Fruit fly (Drosophila melanogaster): ENCODE results near the gene PDZ-GEF.
A peak's percentile ranks its signal among the peaks of the same experiment; 100 is the strongest.

Gene PDZ-GEF

dm6 chr2L:6351809-6352182 lies 28.2 kb downstream of the PDZ-GEF start (continued):
- TF ChIP-seq gfzf (GFP tag; optimal IDR thresholded peaks at IDR 0.05) (no peak), nau (GFP tag; optimal IDR thresholded peaks at IDR 0.05) (peak; percentile 65), fd102C (GFP tag; optimal IDR thresholded peaks at IDR 0.05) (no peak), PHDP (tag; optimal IDR thresholded peaks at IDR 0.05) (peak; percentile 83), Side (GFP tag; optimal IDR thresholded peaks at IDR 0.05) (peak; percentile 54), Spps (tag; optimal IDR thresholded peaks at IDR 0.05) (peak; percentile 2), gcm (GFP tag; optimal IDR thresholded peaks at IDR 0.05) (peak; percentile 17), CG34376 (GFP tag; optimal IDR thresholded peaks at IDR 0.05) (peak; percentile 97), CG1529 (GFP tag; optimal IDR thresholded peaks at IDR 0.05) (peak; percentile 21), gsb-n (tag; optimal IDR thresholded peaks at IDR 0.05) (peak; percentile 23), CG16779 (GFP tag; IDR thresholded peaks at IDR 0.05) (peak; percentile 55; the same call in 1 of the 2 replicates), pzg (GFP tag; optimal IDR thresholded peaks at IDR 0.05) (no peak), disco-r (GFP tag; optimal IDR thresholded peaks at IDR 0.05) (peak; percentile 68), CG9727 (GFP tag; optimal IDR thresholded peaks at IDR 0.05) (peak; percentile 72), Xbp1 (GFP tag; optimal IDR thresholded peaks at IDR 0.05) (peak; percentile 72), CG11398 (GFP tag; optimal IDR thresholded peaks at IDR 0.05) (no peak), grn (GFP tag; optimal IDR thresholded peaks at IDR 0.05) (peak; percentile 89), chinmo (GFP tag; IDR thresholded peaks at IDR 0.05; ENCODE audit: partially characterized antibody) (no peak), nerfin-1 (tag; optimal IDR thresholded peaks at IDR 0.05) (peak; percentile 70), CG10147 (GFP tag; optimal IDR thresholded peaks at IDR 0.05) (peak; percentile 84), CG1024 (GFP tag; IDR thresholded peaks at IDR 0.05) (peak; percentile 41), zfh2 (GFP tag; optimal IDR thresholded peaks at IDR 0.05) (peak; percentile 90), sd (tag; optimal IDR thresholded peaks at IDR 0.05) (peak; percentile 75), Tbp (GFP tag; optimal IDR thresholded peaks at IDR 0.05) (no peak), CG11456 (GFP tag; IDR thresholded peaks at IDR 0.05) (peak; percentile 85), amos (GFP tag; IDR thresholded peaks at IDR 0.05; ENCODE audit: partially characterized antibody) (peak; percentile 38; the same call in 1 of the 2 replicates), tll (GFP tag; optimal IDR thresholded peaks at IDR 0.05) (no peak), CG12219 (GFP tag; optimal IDR thresholded peaks at IDR 0.05) (peak; percentile 68), CG10366 (GFP tag; IDR thresholded peaks at IDR 0.05) (peak; percentile 81), CG3065 (GFP tag; optimal IDR thresholded peaks at IDR 0.05) (peak; percentile 15), gcm2 (GFP tag; optimal IDR thresholded peaks at IDR 0.05) (no peak), CoRest (tag; optimal IDR thresholded peaks at IDR 0.05) (peak; percentile 93), salm (tag; optimal IDR thresholded peaks at IDR 0.05) (peak; percentile 42), Atf6 (GFP tag; IDR thresholded peaks at IDR 0.05) (peak; percentile 86), CG15696 (tag; optimal IDR thresholded peaks at IDR 0.05) (peak; percentile 55), CG18011 (GFP tag; optimal IDR thresholded peaks at IDR 0.05) (peak; percentile 55), Lim3 (GFP tag; IDR thresholded peaks at IDR 0.05) (peak; percentile 65), h (optimal IDR thresholded peaks at IDR 0.05) (no peak), ken (GFP tag; IDR thresholded peaks at IDR 0.05) (peak; percentile 62; the same call in 2 of the 3 replicates), Sin3A (optimal IDR thresholded peaks at IDR 0.05) (no peak), gsb (GFP tag; IDR thresholded peaks at IDR 0.05) (peak; percentile 78), HLH3B (GFP tag; IDR thresholded peaks at IDR 0.05) (peak; percentile 81), Jarid2 (GFP tag; optimal IDR thresholded peaks at IDR 0.05) (peak; percentile 61), CG12769 (tag; optimal IDR thresholded peaks at IDR 0.05) (peak; percentile 85), Ada2b (GFP tag; IDR thresholded peaks at IDR 0.05) (peak; percentile 83), dimm (GFP tag; IDR thresholded peaks at IDR 0.05) (peak; percentile 71), CG3995 (GFP tag; optimal IDR thresholded peaks at IDR 0.05) (peak; percentile 44), Hsf (GFP tag; optimal IDR thresholded peaks at IDR 0.05) (peak; percentile 80), CG31388 (GFP tag; optimal IDR thresholded peaks at IDR 0.05) (peak; percentile 58), mam (GFP tag; optimal IDR thresholded peaks at IDR 0.05) (peak; percentile 96), lbe (GFP tag; optimal IDR thresholded peaks at IDR 0.05) (no peak), CG1647 (GFP tag; optimal IDR thresholded peaks at IDR 0.05) (peak; percentile 69)

All from whole organism, embryonic.